Fruit fly (Drosophila melanogaster) Kc167 (cell line): ENCODE results near the gene CG8664.

Experiments used
- h ChIP-seq: fragments of >200 bp; optimal IDR thresholded peaks from 3 replicates; lab custom pipeline; 2018; ENCODE audit warnings: missing external identifiers
- insv ChIP-seq: fragments of >200 bp; optimal IDR thresholded peaks from 3 replicates; lab custom pipeline; 2018; ENCODE audit warnings: missing external identifiers
- psq ChIP-seq: fragments of >200 bp; optimal IDR thresholded peaks from 2 replicates; lab custom pipeline; 2017; ENCODE audit warnings: missing external identifiers
- ttk ChIP-seq: sonication (Bioruptor generic); optimal IDR thresholded peaks from 2 replicates; lab custom pipeline; 2017; ENCODE audit warnings: missing external identifiers

dm6 chrX:17296283-17297069, 13.9 kb upstream of the CG8664 start:
- TF ChIP-seq h (lab: Kevin White, UChicago) (no peak), psq (lab: Kevin White, UChicago) (no peak), insv (no peak), ttk (lab: Kevin White, UChicago) (no peak)
